Fruit fly (Drosophila melanogaster) whole organism: Measurements from ENCODE around the gene eIF3e.

Experiments
- CG8478 ChIP-seq: fragments of >200 bp; optimal IDR thresholded peaks from 2 replicates; lab custom pipeline; 2018; ENCODE audit warnings: inconsistent platforms
- Dll ChIP-seq: fragments of >200 bp; optimal IDR thresholded peaks from 2 replicates; lab custom pipeline; 2017
- EcR ChIP-seq, 2 experiments: fragments of >200 bp; optimal IDR thresholded peaks; 2 replicates each; lab custom pipeline; 2017; ENCODE audit warnings: missing biosample characterization in 2 of 2, missing genetic modification characterization in 2 of 2, missing genetic modification reagents in 2 of 2
- pan ChIP-seq: fragments of >200 bp; optimal IDR thresholded peaks from 2 replicates; lab custom pipeline; 2017
- usp ChIP-seq: fragments of >200 bp; optimal IDR thresholded peaks from 2 replicates; lab custom pipeline; 2017; ENCODE audit warnings: missing biosample characterization, missing genetic modification characterization, mixed read lengths

DNA sequence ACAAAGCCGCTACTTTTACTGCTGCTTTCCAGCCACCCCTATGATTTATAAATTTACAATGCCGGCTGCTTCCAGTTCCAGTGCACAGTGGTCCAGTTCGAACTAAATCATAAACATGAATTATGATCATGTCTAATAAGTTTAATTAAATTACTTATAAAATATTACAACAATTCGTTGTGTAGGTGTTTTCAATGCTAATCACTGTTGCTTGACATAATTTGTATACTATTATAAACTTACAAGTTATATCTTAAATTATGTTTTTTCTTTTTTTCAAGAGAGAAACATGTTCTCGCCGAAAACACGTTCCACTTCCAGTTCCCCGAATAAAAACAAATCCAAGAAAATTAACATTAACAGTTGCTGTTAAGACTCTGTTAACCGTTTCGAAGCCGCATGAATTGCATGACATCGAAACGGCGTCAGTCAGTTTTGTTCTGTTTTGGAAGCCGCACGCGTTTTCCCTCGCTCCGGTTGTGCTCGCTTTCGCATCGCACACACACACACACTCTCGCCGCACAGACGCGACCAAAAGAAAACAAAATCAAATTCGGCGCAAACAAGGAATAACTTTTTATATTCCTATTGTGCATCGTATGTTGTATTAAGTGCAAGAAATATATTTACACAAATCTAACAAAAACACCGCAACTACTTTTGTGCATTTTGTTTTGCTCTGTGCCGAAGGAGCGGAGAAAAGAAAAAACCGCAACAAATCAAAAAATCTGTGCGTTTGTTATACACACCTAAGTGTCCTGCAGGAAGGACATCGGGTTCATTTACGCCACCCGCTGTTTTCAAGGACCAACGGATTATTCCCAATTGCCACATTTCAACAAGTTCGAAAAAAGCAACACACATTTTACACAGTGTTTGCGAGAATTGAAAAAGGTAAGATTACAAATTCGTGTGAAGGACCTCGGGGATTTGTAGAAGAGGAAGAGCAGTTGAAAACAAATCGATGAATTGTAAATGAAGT is 20.8 kb downstream of the eIF3e start, which contains the start of gene Nrt:
- TF ChIP-seq CG8478 (lab: Kevin White, UChicago) (no peak), EcR (GFP tag; optimal IDR thresholded peaks at IDR 0.05; lab: Kevin White, UChicago) (no peak), usp (GFP tag; lab: Kevin White, UChicago) (no peak), Dll (lab: Kevin White, UChicago) (no peak), pan (lab: Kevin White, UChicago) (no peak)
